Worm (Caenorhabditis elegans) whole organism, mixed stage, embryonic: ENCODE measurements around the gene F13B6.3.

Experiments
- M03D4.4 ChIP-seq: sonication (generic microtip); optimal IDR thresholded peaks from 2 replicates; lab custom pipeline; 2017; ENCODE audit warnings: mild to moderate bottlenecking, missing genetic modification characterization, missing compliant biosample characterization
- bed-3 ChIP-seq: fragments of 200-800 bp; sonication (Bioruptor generic); optimal IDR thresholded peaks from 3 replicates; lab custom pipeline; 2018; ENCODE audit warnings: mild to moderate bottlenecking, missing genetic modification characterization, moderate library complexity, missing compliant biosample characterization
- blmp-1 ChIP-seq: fragments of 150-350 bp; optimal IDR thresholded peaks from 2 replicates; lab custom pipeline; 2014; ENCODE audit warnings: missing biosample characterization, missing genetic modification characterization
- ceh-39 ChIP-seq: fragments of 150-350 bp; optimal IDR thresholded peaks from 2 replicates; lab custom pipeline; 2014; ENCODE audit warnings: missing biosample characterization, missing genetic modification characterization
- ceh-43 ChIP-seq: fragments of 200-800 bp; sonication (Bioruptor generic); optimal IDR thresholded peaks from 2 replicates; lab custom pipeline; 2018; ENCODE audit warnings: mild to moderate bottlenecking, missing genetic modification characterization, moderate library complexity, missing compliant biosample characterization
- ceh-83 ChIP-seq: fragments of 200-800 bp; sonication (Bioruptor generic); optimal IDR thresholded peaks from 2 replicates; lab custom pipeline; 2018; ENCODE audit warnings: mild to moderate bottlenecking, missing genetic modification characterization, missing compliant biosample characterization
- ces-1 ChIP-seq: fragments of 150-350 bp; optimal IDR thresholded peaks from 2 replicates; lab custom pipeline; 2014; ENCODE audit warnings: missing biosample characterization, missing genetic modification reagents, missing genetic modification characterization
- cnd-1 ChIP-seq: fragments of 200-800 bp; sonication (Bioruptor generic); optimal IDR thresholded peaks from 2 replicates; lab custom pipeline; 2018; ENCODE audit warnings: mild to moderate bottlenecking, missing genetic modification characterization, missing compliant biosample characterization
- drap-1 ChIP-seq: fragments of 200-800 bp; sonication (Bioruptor generic); optimal IDR thresholded peaks from 3 replicates; lab custom pipeline; 2018; ENCODE audit warnings: mild to moderate bottlenecking, missing genetic modification characterization, missing compliant biosample characterization
- elt-1 ChIP-seq: sonication (generic microtip); optimal IDR thresholded peaks from 2 replicates; lab custom pipeline; 2017; ENCODE audit warnings: missing genetic modification characterization, mild to moderate bottlenecking, missing compliant biosample characterization, antibody characterized with exemption, moderate library complexity, borderline replicate concordance; ENCODE audit not compliant: insufficient read depth
- elt-3 ChIP-seq: fragments of 150-350 bp; optimal IDR thresholded peaks from 2 replicates; lab custom pipeline; 2014; ENCODE audit warnings: missing biosample characterization, missing genetic modification characterization
- hlh-1 ChIP-seq: fragments of 150-350 bp; optimal IDR thresholded peaks from 2 replicates; lab custom pipeline; 2014; ENCODE audit warnings: missing biosample characterization, missing genetic modification reagents, missing genetic modification characterization
- lin-13 ChIP-seq: fragments of 150-350 bp; optimal IDR thresholded peaks from 2 replicates; lab custom pipeline; 2014; ENCODE audit warnings: missing biosample characterization, missing genetic modification characterization
- lin-32 ChIP-seq: fragments of 200-800 bp; sonication (Bioruptor generic); optimal IDR thresholded peaks from 2 replicates; lab custom pipeline; 2018; ENCODE audit warnings: mild to moderate bottlenecking, missing genetic modification characterization, missing compliant biosample characterization
- lsy-2 ChIP-seq: fragments of 150-350 bp; optimal IDR thresholded peaks from 2 replicates; lab custom pipeline; 2014; ENCODE audit warnings: missing biosample characterization, missing genetic modification characterization
- mab-5 ChIP-seq: fragments of 150-350 bp; optimal IDR thresholded peaks from 2 replicates; lab custom pipeline; 2014; ENCODE audit warnings: missing biosample characterization, missing genetic modification characterization
- mep-1 ChIP-seq: fragments of 150-350 bp; optimal IDR thresholded peaks from 2 replicates; lab custom pipeline; 2017; ENCODE audit warnings: missing biosample characterization, missing genetic modification reagents, missing genetic modification characterization, inconsistent platforms
- mls-2 ChIP-seq: sonication (generic microtip); optimal IDR thresholded peaks from 2 replicates; lab custom pipeline; 2016; ENCODE audit warnings: mild to moderate bottlenecking, missing genetic modification characterization, moderate library complexity, missing compliant biosample characterization
- nhr-12 ChIP-seq: fragments of 150-350 bp; optimal IDR thresholded peaks from 2 replicates; lab custom pipeline; 2014; ENCODE audit warnings: missing biosample characterization, missing genetic modification characterization
- nhr-2 ChIP-seq: fragments of 150-350 bp; optimal IDR thresholded peaks from 2 replicates; lab custom pipeline; 2014; ENCODE audit warnings: missing biosample characterization, missing genetic modification characterization
- nhr-237 ChIP-seq: fragments of 150-350 bp; optimal IDR thresholded peaks from 2 replicates; lab custom pipeline; 2014; ENCODE audit warnings: missing biosample characterization, missing genetic modification characterization
- nhr-28 ChIP-seq: fragments of 150-350 bp; optimal IDR thresholded peaks from 2 replicates; lab custom pipeline; 2014; ENCODE audit warnings: missing biosample characterization, missing genetic modification characterization
- pha-4 ChIP-seq: fragments of 150-350 bp; optimal IDR thresholded peaks from 2 replicates; lab custom pipeline; 2018; ENCODE audit warnings: missing biosample characterization, missing genetic modification reagents, missing genetic modification characterization
- sem-2 ChIP-seq: fragments of 200-800 bp; sonication (Bioruptor generic); optimal IDR thresholded peaks from 2 replicates; lab custom pipeline; 2018; ENCODE audit warnings: mild to moderate bottlenecking, missing genetic modification characterization, missing compliant biosample characterization
- snpc-4 ChIP-seq: fragments of 150-350 bp; optimal IDR thresholded peaks from 2 replicates; lab custom pipeline; 2014; ENCODE audit warnings: missing biosample characterization, missing genetic modification characterization
- sptf-1 ChIP-seq: sonication (generic microtip); optimal IDR thresholded peaks from 2 replicates; lab custom pipeline; 2017; ENCODE audit warnings: mild to moderate bottlenecking, missing genetic modification characterization, moderate library complexity, missing compliant biosample characterization
- tbx-8 ChIP-seq: fragments of 200-800 bp; sonication (Bioruptor generic); optimal IDR thresholded peaks from 2 replicates; lab custom pipeline; 2018; ENCODE audit warnings: mild to moderate bottlenecking, missing genetic modification characterization, moderate library complexity, missing compliant biosample characterization
- unc-120 ChIP-seq: sonication (generic microtip); optimal IDR thresholded peaks from 2 replicates; lab custom pipeline; 2017; ENCODE audit warnings: missing genetic modification characterization, missing compliant biosample characterization; ENCODE audit not compliant: poor library complexity, severe bottlenecking
- unc-39 ChIP-seq: fragments of 150-350 bp; optimal IDR thresholded peaks from 2 replicates; lab custom pipeline; 2014; ENCODE audit warnings: missing biosample characterization, missing genetic modification characterization
- unc-62 ChIP-seq: fragments of 150-350 bp; optimal IDR thresholded peaks from 2 replicates; lab custom pipeline; 2014; ENCODE audit warnings: missing biosample characterization, missing genetic modification reagents, missing genetic modification characterization
- zip-8 ChIP-seq: fragments of 150-350 bp; optimal IDR thresholded peaks from 2 replicates; lab custom pipeline; 2014; ENCODE audit warnings: missing biosample characterization, missing genetic modification characterization
- ztf-11 ChIP-seq: fragments of 150-350 bp; optimal IDR thresholded peaks from 2 replicates; lab custom pipeline; 2014; ENCODE audit warnings: missing biosample characterization, missing genetic modification characterization

F13B6.3 gene

ce11 chrIV:7491464-7491863, 25.7 kb upstream of the F13B6.3 start, which contains the start of gene F55G1.1:
TSS of gene F55G1.1 (plus strand) at chrIV:7491764.
- TF ChIP-seq ces-1 (GFP tag; lab: Kevin White, UChicago) (no peak), hlh-1 (tag; lab: Kevin White, UChicago) (no peak), unc-62 (GFP tag; lab: Kevin White, UChicago) (no peak), mls-2 (tag; lab: Kevin White, UChicago) (no peak), mab-5 (tag; lab: Kevin White, UChicago) (no peak), ceh-43 (GFP tag; lab: Kevin White, UChicago) (no peak), elt-1 (no peak), cnd-1 (tag; lab: Kevin White, UChicago) (no peak), snpc-4 (tag; lab: Kevin White, UChicago) (no peak), sem-2 (GFP tag; lab: Kevin White, UChicago) (no peak), nhr-237 (tag; lab: Kevin White, UChicago) (no peak), drap-1 (no peak), ceh-39 (tag; lab: Kevin White, UChicago) (no peak), nhr-12 (tag; lab: Kevin White, UChicago) (no peak), zip-8 (no peak), ceh-83 (no peak), M03D4.4 (tag; lab: Kevin White, UChicago) (no peak), lsy-2 (tag; lab: Kevin White, UChicago) (no peak), unc-120 (tag; lab: Kevin White, UChicago) (no peak), sptf-1 (tag; lab: Kevin White, UChicago) (no peak)
- TF ChIP-seq, all 35 proteins: peak for 0

ce11 chrIV:7488457-7488783, 22.7 kb upstream of the F13B6.3 start:
- no peak for TF ChIP-seq nhr-28 (tag; lab: Kevin White, UChicago)
- TF ChIP-seq lsy-2 (tag; lab: Kevin White, UChicago): no peak
- TF ChIP-seq mab-5 (tag; lab: Kevin White, UChicago): no peak
- no peak for TF ChIP-seq pha-4 (tag; lab: Kevin White, UChicago)
- no peak for TF ChIP-seq lin-13 (tag; lab: Kevin White, UChicago)
- TF ChIP-seq ztf-11 (tag; lab: Kevin White, UChicago): no peak
- TF ChIP-seq bed-3: no peak
- no peak for TF ChIP-seq snpc-4 (tag; lab: Kevin White, UChicago)
- no peak for TF ChIP-seq nhr-12 (tag; lab: Kevin White, UChicago)
- TF ChIP-seq mep-1 (tag; lab: Kevin White, UChicago): no peak
- TF ChIP-seq hlh-1 (tag; lab: Kevin White, UChicago): no peak
- no peak for TF ChIP-seq nhr-2 (tag; lab: Kevin White, UChicago)
- no peak for TF ChIP-seq ceh-39 (tag; lab: Kevin White, UChicago)
- TF ChIP-seq ceh-83: no peak
- TF ChIP-seq, all 35 proteins: peak for 0

ce11 chrIV:7487554-7488456, 22.0 kb upstream of the F13B6.3 start, which contains the start of the genes his-60 and his-59:
TSS of gene his-60 (minus strand) at chrIV:7487992.
TSS of gene his-59 (plus strand) at chrIV:7488249.
- peak; percentile 63 for TF ChIP-seq sem-2 (GFP tag; lab: Kevin White, UChicago)
- peak; percentile 83 for TF ChIP-seq ceh-83
- TF ChIP-seq hlh-1 (tag; lab: Kevin White, UChicago): no peak
- TF ChIP-seq mls-2 (tag; lab: Kevin White, UChicago): peak; percentile 52
- TF ChIP-seq pha-4 (tag; lab: Kevin White, UChicago): peak; percentile 88
- peak; percentile 53 for TF ChIP-seq nhr-12 (tag; lab: Kevin White, UChicago)
- TF ChIP-seq lsy-2 (tag; lab: Kevin White, UChicago): peak; percentile 24
- TF ChIP-seq elt-1: no peak
- peak; percentile 48 for TF ChIP-seq ceh-43 (GFP tag; lab: Kevin White, UChicago)
- no peak for TF ChIP-seq unc-120 (tag; lab: Kevin White, UChicago)
- TF ChIP-seq blmp-1 (tag; lab: Kevin White, UChicago): no peak
- peak; percentile 93 for TF ChIP-seq ztf-11 (tag; lab: Kevin White, UChicago)
- TF ChIP-seq zip-8: no peak
- TF ChIP-seq nhr-2 (tag; lab: Kevin White, UChicago): peak; percentile 51
- TF ChIP-seq M03D4.4 (tag; lab: Kevin White, UChicago): peak; percentile 77
- TF ChIP-seq unc-62 (GFP tag; lab: Kevin White, UChicago): peak; percentile 25
- TF ChIP-seq ceh-39 (tag; lab: Kevin White, UChicago): peak; percentile 80
- TF ChIP-seq elt-3 (tag; lab: Kevin White, UChicago): no peak
- peak; percentile 97 for TF ChIP-seq lin-13 (tag; lab: Kevin White, UChicago)
- peak; percentile 6 for TF ChIP-seq ces-1 (GFP tag; lab: Kevin White, UChicago)
- peak; percentile 26 for TF ChIP-seq tbx-8
- peak; percentile 92 for TF ChIP-seq cnd-1 (tag; lab: Kevin White, UChicago)
- TF ChIP-seq lin-32 (GFP tag; lab: Kevin White, UChicago): peak; percentile 84
- TF ChIP-seq mep-1 (tag; lab: Kevin White, UChicago): peak; percentile 70
- TF ChIP-seq sptf-1 (tag; lab: Kevin White, UChicago): peak; percentile 44
- TF ChIP-seq unc-39: peak; percentile 24
- peak; percentile 63 for TF ChIP-seq drap-1
